Worm (Caenorhabditis elegans) whole organism, early embryonic: Measurements from ENCODE around the gene lin-48.

Experiments
- B0310.2 ChIP-seq: sonication (generic microtip); optimal IDR thresholded peaks from 2 replicates; lab custom pipeline; 2016; ENCODE audit warnings: mild to moderate bottlenecking, missing genetic modification characterization, missing compliant biosample characterization
- F13C5.2 ChIP-seq: sonication (generic microtip); optimal IDR thresholded peaks from 2 replicates; lab custom pipeline; 2017; ENCODE audit warnings: mild to moderate bottlenecking, missing genetic modification characterization, inconsistent platforms, missing compliant biosample characterization
- ama-1 ChIP-seq: fragments of 150-350 bp; optimal IDR thresholded peaks from 2 replicates; lab custom pipeline; 2014
- ceh-13 ChIP-seq: fragments of 200-800 bp; sonication (Bioruptor generic); optimal IDR thresholded peaks from 2 replicates; lab custom pipeline; 2018; ENCODE audit warnings: mild to moderate bottlenecking, missing genetic modification characterization, missing compliant biosample characterization
- ceh-36 ChIP-seq: sonication (generic microtip); optimal IDR thresholded peaks from 2 replicates; lab custom pipeline; 2016; ENCODE audit warnings: missing genetic modification characterization, inconsistent platforms, missing compliant biosample characterization
- ets-7 ChIP-seq: sonication (generic microtip); optimal IDR thresholded peaks from 2 replicates; lab custom pipeline; 2016; ENCODE audit warnings: missing genotype, missing genetic modification characterization, missing compliant biosample characterization
- flt-1 ChIP-seq: fragments of 200-800 bp; sonication (Bioruptor generic); IDR thresholded peaks from 2 replicates; pipeline ENCODE4 v1.3.6; 2022; ENCODE audit warnings: missing genetic modification characterization, missing compliant biosample characterization
- hmg-4 ChIP-seq: fragments of 200-800 bp; sonication (Bioruptor generic); optimal IDR thresholded peaks from 2 replicates; lab custom pipeline; 2018; ENCODE audit warnings: mild to moderate bottlenecking, missing genetic modification characterization, missing compliant biosample characterization
- pes-1 ChIP-seq: fragments of 200-800 bp; sonication (Bioruptor generic); IDR thresholded peaks from 2 replicates; pipeline ENCODE4 v1.3.6; 2022; ENCODE audit warnings: missing genetic modification reagents, missing genetic modification characterization, missing compliant biosample characterization
- tbx-37 ChIP-seq: fragments of 200-800 bp; sonication (Bioruptor generic); conservative IDR thresholded peaks from 2 replicates; pipeline ENCODE4 v1.3.6; 2022; ENCODE audit warnings: missing genetic modification reagents, missing genetic modification characterization, missing compliant biosample characterization
- tra-4 ChIP-seq: sonication (generic microtip); optimal IDR thresholded peaks from 2 replicates; lab custom pipeline; 2017; ENCODE audit warnings: missing genetic modification characterization, missing compliant biosample characterization

DNA sequence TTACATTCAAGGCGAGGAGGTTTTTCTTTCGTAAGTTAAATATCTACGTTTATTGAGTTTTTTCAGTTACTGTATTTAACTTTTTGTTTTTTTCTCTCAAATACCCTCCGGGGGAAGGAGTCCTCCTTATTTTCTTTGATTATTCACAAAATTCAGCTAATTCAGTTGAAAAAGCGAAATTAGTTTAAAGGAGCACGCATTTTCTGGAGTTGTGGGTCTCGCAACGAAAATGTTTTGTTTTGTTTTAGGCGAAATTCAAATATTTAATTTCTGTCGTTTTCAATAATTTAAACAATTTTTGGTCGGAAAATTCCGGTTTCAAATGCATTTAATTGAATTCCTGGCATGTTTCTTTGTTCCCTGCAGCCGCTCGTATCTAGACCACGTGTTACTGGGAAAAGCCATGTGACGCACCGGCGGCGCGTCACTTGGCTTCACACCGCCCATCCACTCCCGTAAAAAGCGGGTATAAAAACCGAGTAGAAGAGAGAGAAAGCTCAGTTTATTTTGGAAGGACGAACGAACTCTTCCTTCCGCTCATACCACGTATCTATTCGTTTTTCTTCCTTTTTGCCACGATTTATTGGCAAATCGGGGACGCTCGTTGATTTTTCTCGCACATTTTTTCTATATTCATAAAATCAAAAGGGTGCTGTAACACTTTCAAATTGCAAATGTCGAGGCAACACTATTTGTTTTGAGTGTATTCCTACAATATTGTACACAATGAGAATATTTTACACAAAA is 9.6 kb upstream of the lin-48 start:
- TF ChIP-seq B0310.2 (tag; lab: Kevin White, UChicago) = no peak
- TF ChIP-seq pes-1 = no peak
- TF ChIP-seq flt-1 (GFP tag; lab: Robert Waterston, UW) = no peak
- no peak for TF ChIP-seq ets-7 (tag; lab: Kevin White, UChicago)
- TF ChIP-seq tbx-37 (GFP tag; lab: Robert Waterston, UW) = no peak
- TF ChIP-seq ama-1 (lab: Kevin White, UChicago) = no peak
- no peak for TF ChIP-seq hmg-4 (GFP tag; lab: Kevin White, UChicago)
- no peak for TF ChIP-seq F13C5.2 (tag; lab: Kevin White, UChicago)
- TF ChIP-seq ceh-36 (tag; lab: Kevin White, UChicago) = no peak
- no peak for TF ChIP-seq ceh-13 (GFP tag; lab: Kevin White, UChicago)
- no peak for TF ChIP-seq tra-4 (tag; lab: Kevin White, UChicago)
